Fruit fly (Drosophila melanogaster): ENCODE measurements around the gene CG15638.

The CG15638 gene

dm6 chr2L:13513033-13513330 is 22.6 kb downstream of the CG15638 start:
- TF ChIP-seq fd96Ca (GFP tag; IDR thresholded peaks at IDR 0.05) (no peak), CG17806 (tag; optimal IDR thresholded peaks at IDR 0.05) (no peak), CG13204 (GFP tag; optimal IDR thresholded peaks at IDR 0.05) (peak; percentile 97)

- TF ChIP-seq EcR (GFP tag; optimal IDR thresholded peaks at IDR 0.05) (no peak), CG4496 (GFP tag; IDR thresholded peaks at IDR 0.05) (peak; percentile 63), Pif1A (GFP tag; optimal IDR thresholded peaks at IDR 0.05) (peak; percentile 20), CG14655 (GFP tag; optimal IDR thresholded peaks at IDR 0.05) (peak; percentile 27), CG32121 (GFP tag; IDR thresholded peaks at IDR 0.05) (peak; percentile 39; the same call in 1 of the 2 replicates), CG15710 (tag; optimal IDR thresholded peaks at IDR 0.05) (peak; percentile 25), CG12605 (GFP tag; IDR thresholded peaks at IDR 0.05) (peak; percentile 48; the same call in 1 of the 2 replicates), fd96Ca (GFP tag; IDR thresholded peaks at IDR 0.05) (peak; percentile 8; the same call in 1 of the 3 replicates), Ets98B (GFP tag; IDR thresholded peaks at IDR 0.05) (peak; percentile 55), CG17806 (tag; optimal IDR thresholded peaks at IDR 0.05) (no peak), CG10348 (GFP tag; IDR thresholded peaks at IDR 0.05) (no peak), CG34367 (tag; optimal IDR thresholded peaks at IDR 0.05) (peak; percentile 8), D1 (tag; optimal IDR thresholded peaks at IDR 0.05) (peak; percentile 14), Pif1B (GFP tag; optimal IDR thresholded peaks at IDR 0.05) (peak; percentile 1), CG8159 (tag; optimal IDR thresholded peaks at IDR 0.05) (peak; percentile 24)
Observed at dm6 chr2L:13512182-13513032, 23.2 kb downstream of the CG15638 start.

DNA sequence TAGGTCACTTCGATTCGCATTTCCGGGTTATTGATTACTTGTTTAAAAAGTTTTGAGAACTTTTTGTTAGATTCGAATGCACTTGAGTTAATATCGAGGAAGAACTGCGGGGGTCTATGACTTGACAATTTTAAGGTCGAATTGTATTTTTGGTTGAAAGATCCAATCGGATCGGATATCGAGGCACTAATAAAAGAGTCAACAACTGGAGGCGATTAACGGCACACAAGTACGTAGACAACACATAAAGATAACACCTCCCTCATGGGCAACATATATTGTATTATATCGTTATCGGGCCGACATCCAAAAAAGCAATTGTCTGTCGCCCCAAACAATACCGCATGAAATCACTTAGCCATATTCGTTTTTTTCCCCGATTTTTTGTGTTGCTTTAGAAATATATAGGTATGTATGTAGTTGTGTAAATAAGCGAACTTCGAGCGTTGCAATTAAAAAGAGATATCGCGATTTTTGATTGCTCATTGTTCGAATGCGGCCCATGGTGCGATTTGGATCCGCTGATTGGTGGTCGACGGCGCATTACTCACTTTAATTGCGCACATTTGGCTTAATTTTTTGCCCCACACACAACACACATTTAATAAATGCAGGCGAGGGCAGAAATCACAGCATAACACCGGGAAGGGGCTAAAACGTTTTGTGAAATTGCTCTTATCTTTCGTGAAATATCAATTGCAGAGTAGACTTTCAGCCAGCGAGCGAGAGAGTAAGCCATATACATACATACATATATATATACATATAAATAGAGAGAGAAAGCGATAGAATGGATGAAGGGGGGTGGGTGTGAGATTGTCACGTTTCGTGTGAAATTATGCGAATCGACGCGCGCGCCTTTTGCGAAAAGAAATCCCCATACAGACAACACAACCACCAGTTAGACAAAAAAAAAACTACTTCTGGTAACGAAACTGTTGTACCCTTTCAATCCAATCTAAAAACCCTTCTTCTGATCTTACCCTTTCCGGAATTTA is 24.4 kb downstream of the CG15638 start:
- no peak for TF ChIP-seq CG12605 (GFP tag; IDR thresholded peaks at IDR 0.05)
- no peak for TF ChIP-seq fd96Ca (GFP tag; IDR thresholded peaks at IDR 0.05)
- TF ChIP-seq rn (GFP tag; IDR thresholded peaks at IDR 0.05), result no peak
- 0 out of 3 replicates have a peak, but pooled peaks have one; percentile 23 for TF ChIP-seq CG4496 (GFP tag; IDR thresholded peaks at IDR 0.05)
- no peak for TF ChIP-seq EcR (GFP tag; optimal IDR thresholded peaks at IDR 0.05)
- no peak for TF ChIP-seq CG32121 (GFP tag; IDR thresholded peaks at IDR 0.05)
- TF ChIP-seq CG17806 (tag; optimal IDR thresholded peaks at IDR 0.05), result no peak

DNA sequence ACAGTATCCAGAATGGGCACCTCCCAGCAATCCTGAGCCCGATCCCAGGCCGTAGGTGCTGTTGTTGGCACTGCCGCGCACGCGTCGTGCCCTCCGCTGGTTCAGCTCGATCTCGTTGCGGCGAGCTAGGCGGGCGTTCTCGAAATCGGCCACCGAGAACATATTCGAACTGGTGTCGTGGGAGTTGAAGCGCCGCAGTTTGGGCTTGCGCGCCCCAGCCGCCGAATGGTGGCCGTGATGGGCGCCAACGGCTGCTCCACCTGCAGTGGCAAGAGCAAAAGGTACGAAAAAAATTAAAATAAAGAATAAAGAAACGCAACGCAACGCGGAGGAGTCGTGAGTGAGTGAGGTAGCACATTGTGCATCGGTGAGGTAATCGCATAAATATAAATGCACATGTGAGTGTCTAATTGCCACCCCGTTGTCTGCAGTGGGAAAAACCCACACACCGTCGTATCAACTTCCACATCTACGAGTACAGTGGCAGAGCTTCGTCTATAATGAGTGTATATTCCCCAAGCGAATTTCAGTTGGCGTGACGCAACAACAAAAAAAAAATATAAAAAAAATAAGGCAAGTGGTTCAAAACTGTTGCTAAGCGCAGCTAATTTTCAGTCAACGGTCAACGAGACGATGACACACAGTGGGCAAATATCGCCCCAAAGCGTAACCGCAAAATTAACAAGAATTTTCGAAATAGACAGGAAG is 25.9 kb downstream of the CG15638 start:
- no peak for TF ChIP-seq CG14655 (GFP tag; optimal IDR thresholded peaks at IDR 0.05)
- TF ChIP-seq Ets98B (GFP tag; IDR thresholded peaks at IDR 0.05), result no peak
- no peak for TF ChIP-seq rn (GFP tag; IDR thresholded peaks at IDR 0.05)
- TF ChIP-seq Pif1B (GFP tag; optimal IDR thresholded peaks at IDR 0.05), result no peak
- no peak for TF ChIP-seq Snoo (tag; optimal IDR thresholded peaks at IDR 0.05)
- no peak for TF ChIP-seq CG32121 (GFP tag; IDR thresholded peaks at IDR 0.05)
- TF ChIP-seq CG15710 (tag; optimal IDR thresholded peaks at IDR 0.05), result no peak
- TF ChIP-seq D1 (tag; optimal IDR thresholded peaks at IDR 0.05), result no peak
- TF ChIP-seq gl (tag; optimal IDR thresholded peaks at IDR 0.05), result no peak
- TF ChIP-seq CG8159 (tag; optimal IDR thresholded peaks at IDR 0.05), result no peak

- TF ChIP-seq CG8301 (tag; optimal IDR thresholded peaks at IDR 0.05) (no peak), D1 (tag; optimal IDR thresholded peaks at IDR 0.05) (peak; percentile 69)
Observed at dm6 chr2L:13500416-13500815, 35.2 kb downstream of the CG15638 start.

- TF ChIP-seq CG12605 (GFP tag; IDR thresholded peaks at IDR 0.05), result no peak
- TF ChIP-seq fd96Ca (GFP tag; IDR thresholded peaks at IDR 0.05), result no peak
- no peak for TF ChIP-seq CG8159 (tag; optimal IDR thresholded peaks at IDR 0.05)
- no peak for TF ChIP-seq CG8301 (tag; optimal IDR thresholded peaks at IDR 0.05)
- TF ChIP-seq CG32121 (GFP tag; IDR thresholded peaks at IDR 0.05), result no peak
- no peak for TF ChIP-seq CG14655 (GFP tag; optimal IDR thresholded peaks at IDR 0.05)
- TF ChIP-seq EcR (GFP tag; optimal IDR thresholded peaks at IDR 0.05), result no peak
- no peak for TF ChIP-seq Snoo (tag; optimal IDR thresholded peaks at IDR 0.05)
- TF ChIP-seq CG13204 (GFP tag; optimal IDR thresholded peaks at IDR 0.05), result no peak
- no peak for TF ChIP-seq Pif1A (GFP tag; optimal IDR thresholded peaks at IDR 0.05)
- no peak for TF ChIP-seq Pif1B (GFP tag; optimal IDR thresholded peaks at IDR 0.05)
- no peak for TF ChIP-seq CG9948 (tag; optimal IDR thresholded peaks at IDR 0.05)
Observed at dm6 chr2L:13497915-13498314, 37.7 kb downstream of the CG15638 start.

All from whole organism, pupa.